Fruit fly (Drosophila melanogaster) whole organism: ENCODE measurements around the gene CG14551.

Experiments used
- CG8478 ChIP-seq: fragments of >200 bp; optimal IDR thresholded peaks from 2 replicates; lab custom pipeline; 2018; ENCODE audit warnings: inconsistent platforms
- Dll ChIP-seq: fragments of >200 bp; optimal IDR thresholded peaks from 2 replicates; lab custom pipeline; 2017
- EcR ChIP-seq, 2 experiments: fragments of >200 bp; optimal IDR thresholded peaks; 2 replicates each; lab custom pipeline; 2017; ENCODE audit warnings: missing biosample characterization in 2 of 2, missing genetic modification characterization in 2 of 2, missing genetic modification reagents in 2 of 2
- pan ChIP-seq: fragments of >200 bp; optimal IDR thresholded peaks from 2 replicates; lab custom pipeline; 2017
- psq ChIP-seq: fragments of >200 bp; optimal IDR thresholded peaks from 2 replicates; lab custom pipeline; 2017
- usp ChIP-seq: fragments of >200 bp; optimal IDR thresholded peaks from 2 replicates; lab custom pipeline; 2017; ENCODE audit warnings: missing biosample characterization, missing genetic modification characterization, mixed read lengths

The CG14551 gene

DNA sequence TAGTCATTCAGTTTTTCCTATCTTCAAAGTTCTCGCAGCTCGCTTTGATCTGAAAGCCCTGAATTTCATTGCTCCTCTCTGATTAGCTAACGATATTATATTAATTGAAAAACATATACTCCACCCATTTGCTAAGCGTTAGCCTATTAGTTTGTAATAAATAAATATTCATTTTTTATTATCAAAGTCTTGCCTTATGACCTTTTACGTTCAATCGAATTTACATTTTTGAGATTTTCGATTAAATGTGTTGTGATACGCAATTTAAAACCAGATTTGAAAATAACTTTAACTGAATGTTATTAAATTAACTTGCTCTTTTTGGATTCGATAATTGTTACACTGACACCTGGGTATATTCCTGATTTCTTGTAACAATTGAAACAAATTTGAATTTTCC is at the start of gene CG14551:
Gene CG14551, minus strand, starts transcription at position 101 of the 400 bp plus-strand sequence.
- TF ChIP-seq Dll (lab: Kevin White, UChicago) (no peak), pan (lab: Kevin White, UChicago) (no peak), EcR (GFP tag; optimal IDR thresholded peaks at IDR 0.05; lab: Kevin White, UChicago) (no peak), psq (lab: Kevin White, UChicago) (no peak), usp (GFP tag; lab: Kevin White, UChicago) (no peak), CG8478 (lab: Kevin White, UChicago) (no peak)

DNA sequence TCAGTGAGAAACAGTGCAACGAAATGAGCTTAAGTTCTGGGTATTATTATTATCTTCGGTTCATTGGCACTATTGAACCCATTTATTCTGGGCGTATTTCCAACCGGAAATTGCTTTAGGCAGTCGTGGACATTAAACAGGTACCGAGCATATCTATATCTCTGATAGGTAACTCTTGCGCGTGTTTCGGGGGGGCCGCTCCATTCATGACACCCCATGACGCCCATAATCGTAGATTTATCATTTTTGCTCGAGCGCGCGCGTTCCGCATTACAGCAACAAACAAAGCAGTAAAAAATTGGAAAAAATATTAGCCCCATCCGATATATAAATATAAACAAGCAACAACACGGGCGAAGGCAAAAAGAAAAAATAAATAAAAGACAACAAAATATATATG is 45.6 kb upstream of the CG14551 start:
- no peak for TF ChIP-seq Dll (lab: Kevin White, UChicago)
- no peak for TF ChIP-seq EcR (GFP tag; optimal IDR thresholded peaks at IDR 0.05; lab: Kevin White, UChicago)
- no peak for TF ChIP-seq psq (lab: Kevin White, UChicago)
- no peak for TF ChIP-seq usp (GFP tag; lab: Kevin White, UChicago)
- no peak for TF ChIP-seq CG8478 (lab: Kevin White, UChicago)

DNA sequence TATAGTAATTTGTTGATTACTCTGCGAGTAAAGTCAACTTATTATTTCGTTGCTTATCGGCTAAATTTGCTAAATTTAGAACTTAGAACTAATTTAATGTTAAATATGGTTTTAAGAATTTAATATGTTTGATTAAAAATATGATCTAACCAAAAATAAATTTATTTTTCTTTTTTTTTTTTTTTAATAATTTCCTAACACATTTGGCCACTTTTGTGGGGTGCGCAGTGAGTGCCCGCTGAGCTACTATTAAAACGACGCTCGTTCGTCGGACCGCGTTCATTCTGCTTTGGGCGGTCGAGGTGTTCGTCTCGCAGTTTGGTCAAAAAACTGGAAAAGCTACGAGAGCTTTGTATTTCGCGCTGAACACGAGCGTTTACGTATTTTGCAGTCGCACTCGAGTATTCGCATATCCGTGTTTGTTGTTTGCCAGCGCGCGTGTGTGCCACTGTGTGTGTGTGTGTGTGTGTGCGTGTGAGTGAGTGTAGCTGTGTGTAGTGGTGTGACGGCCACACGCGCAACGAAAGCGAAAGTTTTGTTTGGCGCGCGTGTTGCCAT is 43.9 kb upstream of the CG14551 start, which contains the start of gene Cipc:
Gene Cipc, plus strand, starts transcription at position 274 of the 558 bp plus-strand sequence.
- TF ChIP-seq EcR (GFP tag; optimal IDR thresholded peaks at IDR 0.05; lab: Kevin White, UChicago): no peak
- no peak for TF ChIP-seq psq (lab: Kevin White, UChicago)
- TF ChIP-seq CG8478 (lab: Kevin White, UChicago): no peak
- TF ChIP-seq usp (GFP tag; lab: Kevin White, UChicago): no peak
- no peak for TF ChIP-seq pan (lab: Kevin White, UChicago)
- no peak for TF ChIP-seq Dll (lab: Kevin White, UChicago)

DNA sequence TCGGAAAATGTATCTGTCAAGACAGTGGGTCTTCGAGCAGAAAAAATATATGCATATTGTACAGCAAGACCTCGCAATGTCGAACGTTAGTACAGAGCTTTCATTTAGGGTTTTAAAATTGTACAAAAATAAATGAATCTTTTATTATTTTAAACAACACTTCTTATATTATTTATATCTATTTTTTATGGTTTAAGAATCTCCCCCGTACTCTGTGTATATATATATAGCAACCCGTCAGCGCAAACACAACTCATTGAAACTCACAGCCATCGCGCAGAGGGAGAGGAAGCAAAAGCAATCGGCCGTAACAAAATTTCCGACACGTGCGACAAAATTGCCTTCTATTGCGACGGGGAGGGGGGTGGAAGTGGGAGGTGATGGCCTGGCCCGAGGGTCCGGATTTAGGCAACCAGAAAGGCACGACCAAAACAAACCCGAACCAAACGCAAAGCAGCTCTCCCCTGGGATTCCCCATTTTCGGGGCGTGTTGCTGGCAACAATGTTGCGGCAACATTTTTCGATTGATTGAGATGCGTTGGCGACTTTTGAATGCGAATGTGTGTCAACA is 43.2 kb upstream of the CG14551 start:
- TF ChIP-seq Dll (lab: Kevin White, UChicago) (no peak), pan (lab: Kevin White, UChicago) (no peak), EcR (GFP tag; optimal IDR thresholded peaks at IDR 0.05; lab: Kevin White, UChicago) (no peak), usp (GFP tag; lab: Kevin White, UChicago) (no peak), psq (lab: Kevin White, UChicago) (no peak), CG8478 (lab: Kevin White, UChicago) (no peak)

DNA sequence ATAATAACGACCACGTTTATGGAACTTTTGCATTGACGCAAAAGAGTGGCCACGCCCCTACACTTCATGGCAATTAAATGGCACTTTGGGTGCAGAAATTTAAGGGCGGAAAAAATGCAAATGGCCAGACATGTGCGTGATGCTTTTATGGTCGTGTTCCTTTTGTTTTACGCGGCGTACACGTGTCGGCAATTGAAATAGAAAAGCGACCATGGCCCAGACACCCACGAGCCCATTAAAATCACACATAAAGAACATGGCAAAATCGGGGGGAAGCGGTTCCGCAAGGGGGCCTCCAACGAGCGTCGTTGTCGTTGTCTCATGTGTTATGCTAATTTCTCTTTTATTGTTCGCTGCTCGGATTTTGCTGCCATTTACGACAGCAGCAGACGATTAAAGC is 42.6 kb upstream of the CG14551 start:
- TF ChIP-seq EcR (GFP tag; optimal IDR thresholded peaks at IDR 0.05; lab: Kevin White, UChicago): no peak
- TF ChIP-seq pan (lab: Kevin White, UChicago): no peak
- no peak for TF ChIP-seq psq (lab: Kevin White, UChicago)
- TF ChIP-seq Dll (lab: Kevin White, UChicago): no peak
- TF ChIP-seq CG8478 (lab: Kevin White, UChicago): no peak
- no peak for TF ChIP-seq usp (GFP tag; lab: Kevin White, UChicago)

DNA sequence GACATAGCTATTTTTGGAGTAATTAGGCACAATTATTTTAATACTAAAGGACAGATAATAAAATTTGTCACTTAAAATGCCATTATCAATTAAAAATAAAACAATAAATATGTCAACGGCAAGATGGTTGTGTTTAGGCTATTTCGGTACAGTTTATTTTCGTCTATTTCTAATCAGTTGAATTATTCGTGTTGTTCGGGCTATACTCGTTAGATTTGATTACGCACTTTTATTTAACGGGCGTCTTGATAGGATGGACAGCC is 42.3 kb upstream of the CG14551 start:
- TF ChIP-seq CG8478 (lab: Kevin White, UChicago): no peak
- no peak for TF ChIP-seq pan (lab: Kevin White, UChicago)
- TF ChIP-seq usp (GFP tag; lab: Kevin White, UChicago): no peak
- TF ChIP-seq EcR (GFP tag; optimal IDR thresholded peaks at IDR 0.05; lab: Kevin White, UChicago): no peak
- no peak for TF ChIP-seq Dll (lab: Kevin White, UChicago)
- TF ChIP-seq psq (lab: Kevin White, UChicago): no peak

DNA sequence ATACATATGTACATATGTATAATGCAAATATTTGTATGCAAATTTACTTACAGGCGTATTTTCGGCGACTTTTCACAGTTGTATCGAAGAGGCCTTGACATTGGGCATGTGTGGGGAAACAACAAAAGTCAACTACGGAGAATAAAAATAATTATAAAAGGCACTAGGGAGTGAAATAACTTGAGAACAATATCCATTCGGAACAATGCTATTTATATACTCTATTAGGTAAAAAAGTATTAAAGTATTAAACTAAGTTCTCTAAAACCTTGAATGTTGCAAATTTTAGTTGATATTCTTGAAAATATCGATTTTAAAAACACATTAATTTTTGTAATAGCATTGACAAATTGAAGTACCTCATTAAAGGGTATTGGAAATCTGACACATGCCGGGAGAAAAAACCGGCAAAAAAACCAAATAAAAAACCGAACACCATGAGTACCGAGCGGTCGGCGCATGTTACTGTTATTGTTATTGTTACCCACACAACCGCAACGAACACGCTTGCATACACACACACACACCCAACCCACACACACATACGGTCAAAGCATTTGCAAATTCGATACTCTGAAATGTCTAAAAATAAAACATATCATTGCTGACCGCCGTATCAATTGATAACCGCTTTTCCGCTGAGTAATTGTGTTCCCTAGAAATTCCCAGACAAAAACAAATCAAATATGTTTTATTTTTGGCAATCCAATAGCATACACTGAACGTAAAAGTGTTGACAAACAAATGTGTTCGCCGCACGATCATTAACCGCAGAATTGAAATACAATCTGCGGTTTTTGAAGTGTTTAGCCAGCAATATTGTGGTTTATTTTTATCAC is 41.7 kb upstream of the CG14551 start:
- TF ChIP-seq pan (lab: Kevin White, UChicago) (no peak), psq (lab: Kevin White, UChicago) (no peak), usp (GFP tag; lab: Kevin White, UChicago) (no peak), EcR (GFP tag; optimal IDR thresholded peaks at IDR 0.05; lab: Kevin White, UChicago) (no peak), Dll (lab: Kevin White, UChicago) (no peak), CG8478 (lab: Kevin White, UChicago) (no peak)

DNA sequence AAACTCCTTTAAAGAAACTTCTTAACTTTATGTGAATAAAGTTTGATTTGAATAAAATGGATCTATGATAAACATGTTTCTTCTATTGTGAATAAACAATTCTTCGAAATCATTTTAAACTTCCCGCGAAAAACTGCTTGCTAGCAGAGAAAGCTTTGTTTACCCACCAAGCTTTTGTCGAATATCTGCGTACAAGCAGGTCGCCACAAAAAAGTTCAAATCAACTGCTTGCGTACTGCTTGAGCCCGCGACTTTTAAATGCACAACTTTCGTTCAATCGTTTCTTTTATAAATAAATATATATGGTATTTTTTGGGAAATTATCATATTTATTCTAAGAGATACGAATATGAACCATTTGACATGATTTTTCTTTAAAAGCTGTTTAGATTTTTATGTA is 40.6 kb upstream of the CG14551 start:
- TF ChIP-seq usp (GFP tag; lab: Kevin White, UChicago) (no peak), CG8478 (lab: Kevin White, UChicago) (peak; percentile 56)

DNA sequence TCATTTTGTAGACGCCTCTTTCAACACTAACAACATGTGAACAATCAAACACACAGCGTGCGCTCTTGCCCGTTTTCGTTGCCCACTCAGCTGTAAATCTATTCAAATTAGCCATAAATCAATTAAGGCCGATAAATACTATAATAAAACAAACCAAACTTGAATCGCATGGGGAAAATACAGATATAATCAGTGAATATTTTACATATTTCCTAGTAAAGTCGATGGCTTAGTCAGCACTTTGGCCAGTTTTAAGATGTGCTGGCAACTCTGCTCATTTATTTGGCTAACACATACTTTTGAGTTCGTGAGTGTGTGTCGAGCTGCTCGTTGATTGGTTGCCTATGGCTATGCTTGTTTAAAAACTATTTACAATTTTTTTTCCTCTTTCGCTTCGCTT is 36.4 kb upstream of the CG14551 start:
- TF ChIP-seq Dll (lab: Kevin White, UChicago): no peak
- TF ChIP-seq CG8478 (lab: Kevin White, UChicago): no peak
- TF ChIP-seq psq (lab: Kevin White, UChicago): no peak
- no peak for TF ChIP-seq usp (GFP tag; lab: Kevin White, UChicago)

DNA sequence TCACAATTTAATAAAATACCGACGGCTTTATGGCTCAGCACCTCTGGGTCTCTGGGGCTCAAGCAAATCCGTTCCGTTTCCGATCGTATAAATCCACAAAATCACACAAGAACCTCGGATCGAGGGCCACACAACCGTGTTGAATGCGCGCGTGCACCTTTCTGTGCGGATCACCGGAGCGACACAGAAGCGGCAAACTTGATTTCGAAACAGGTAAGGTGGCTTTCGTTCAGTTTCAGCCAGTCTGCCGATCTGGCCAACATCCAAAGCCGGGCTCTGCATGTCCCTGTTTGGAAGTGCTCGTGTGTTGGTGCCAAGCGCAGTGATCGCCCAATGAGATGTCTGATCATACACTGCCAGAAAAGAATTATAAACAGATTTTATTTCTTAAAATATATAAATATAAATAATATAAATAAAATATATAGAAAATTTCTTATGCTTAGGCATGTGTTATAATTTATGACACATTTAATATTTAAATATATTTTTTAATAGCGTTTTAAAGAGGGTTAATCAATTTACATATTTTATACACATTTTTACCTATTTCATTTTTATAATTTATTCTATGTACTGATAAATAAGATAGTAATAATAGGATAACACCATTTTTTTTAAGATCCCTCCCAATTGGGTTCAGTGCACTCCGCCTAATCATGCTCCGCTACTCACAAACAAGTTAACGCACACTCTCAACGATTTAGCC is 35.8 kb upstream of the CG14551 start, which contains the start of gene dysf:
Gene dysf, minus strand, starts transcription at position 210 of the 709 bp plus-strand sequence.
- no peak for TF ChIP-seq usp (GFP tag; lab: Kevin White, UChicago)
- TF ChIP-seq psq (lab: Kevin White, UChicago): no peak
- no peak for TF ChIP-seq EcR (GFP tag; optimal IDR thresholded peaks at IDR 0.05; lab: Kevin White, UChicago)
- no peak for TF ChIP-seq CG8478 (lab: Kevin White, UChicago)
- TF ChIP-seq Dll (lab: Kevin White, UChicago): no peak
- TF ChIP-seq pan (lab: Kevin White, UChicago): no peak

DNA sequence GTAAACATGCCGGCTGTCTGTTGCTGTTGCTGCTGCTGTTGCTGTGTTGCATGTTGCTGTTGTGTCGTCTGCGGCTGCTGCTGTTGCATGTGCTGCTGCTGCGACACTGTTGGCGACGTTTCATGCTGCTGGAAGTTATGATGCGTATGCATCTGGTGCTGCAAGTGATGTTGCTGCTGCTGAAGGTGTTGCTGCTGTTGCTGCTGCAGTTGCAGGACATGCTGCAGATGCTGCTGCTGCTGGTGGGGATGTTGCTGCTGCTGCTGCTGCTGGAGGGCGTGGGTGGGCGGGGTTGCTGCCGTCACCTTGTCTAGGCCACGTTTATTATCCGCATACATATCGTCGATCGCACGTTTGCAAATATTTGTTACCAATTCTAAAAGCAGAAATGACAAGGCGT is 33.4 kb upstream of the CG14551 start:
- TF ChIP-seq psq (lab: Kevin White, UChicago) (no peak), pan (lab: Kevin White, UChicago) (no peak), CG8478 (lab: Kevin White, UChicago) (no peak), EcR (GFP tag; optimal IDR thresholded peaks at IDR 0.05; lab: Kevin White, UChicago) (no peak), Dll (lab: Kevin White, UChicago) (no peak), usp (GFP tag; lab: Kevin White, UChicago) (no peak)
